Worm (Caenorhabditis elegans): Measurements from ENCODE around the gene Y17G7B.20.
A peak's percentile ranks its signal among the peaks of the same experiment; 100 is the strongest.

Y17G7B.20 gene

ce11 chrII:11966602-11967001, 13.0 kb downstream of the Y17G7B.20 start, which contains the start of gene rab-7:
Gene rab-7, minus strand, starts transcription at chrII:11966931.
- TF ChIP-seq ama-1 (optimal IDR thresholded peaks at IDR 0.05) = peak; percentile 71
- peak; percentile 1 for TF ChIP-seq pha-4 (tag; optimal IDR thresholded peaks at IDR 0.05)
- peak; percentile 37 for TF ChIP-seq elt-2 (tag; optimal IDR thresholded peaks at IDR 0.05)
- TF ChIP-seq pqm-1 (tag; optimal IDR thresholded peaks at IDR 0.05) = peak; percentile 7
- TF ChIP-seq nhr-67 (tag; optimal IDR thresholded peaks at IDR 0.05) = no peak
- no peak for TF ChIP-seq ztf-11 (tag; optimal IDR thresholded peaks at IDR 0.05)

- TF ChIP-seq nhr-23 (tag; optimal IDR thresholded peaks at IDR 0.05) (no peak), snpc-4 (tag; optimal IDR thresholded peaks at IDR 0.05) (no peak), nhr-67 (tag; optimal IDR thresholded peaks at IDR 0.05) (no peak), ama-1 (optimal IDR thresholded peaks at IDR 0.05) (peak; percentile 65), fkh-10 (GFP tag; optimal IDR thresholded peaks at IDR 0.05) (no peak), ztf-11 (tag; optimal IDR thresholded peaks at IDR 0.05) (no peak), skn-1 (tag; optimal IDR thresholded peaks at IDR 0.05) (no peak), nhr-12 (tag; optimal IDR thresholded peaks at IDR 0.05) (no peak), nhr-11 (tag; optimal IDR thresholded peaks at IDR 0.05) (no peak), lsy-12 (tag; optimal IDR thresholded peaks at IDR 0.05) (peak; percentile 10), aly-2 (tag; optimal IDR thresholded peaks at IDR 0.05) (no peak), unc-39 (tag; optimal IDR thresholded peaks at IDR 0.05) (no peak), lin-15B (tag; optimal IDR thresholded peaks at IDR 0.05) (no peak), elt-1 (tag; optimal IDR thresholded peaks at IDR 0.05) (no peak), jun-1 (tag; optimal IDR thresholded peaks at IDR 0.05) (no peak), ZK546.5 (tag; optimal IDR thresholded peaks at IDR 0.05) (no peak), nhr-237 (tag; optimal IDR thresholded peaks at IDR 0.05) (no peak), nhr-28 (tag; optimal IDR thresholded peaks at IDR 0.05) (no peak)
Measured at ce11 chrII:11964847-11965246, 14.8 kb downstream of the Y17G7B.20 start.

- no peak for TF ChIP-seq ama-1 (optimal IDR thresholded peaks at IDR 0.05)
- TF ChIP-seq nfya-1 (tag; optimal IDR thresholded peaks at IDR 0.05; ENCODE audit: insufficient read depth) = peak; percentile 79
Measured at ce11 chrII:11963132-11963630, 16.5 kb downstream of the Y17G7B.20 start.

ce11 chrII:11962083-11962482, 17.6 kb downstream of the Y17G7B.20 start, which contains the start of the genes W03C9.1 and W03C9.2:
Gene W03C9.1, minus strand, starts transcription at chrII:11962128.
Gene W03C9.2, plus strand, starts transcription at chrII:11962368.
- TF ChIP-seq nhr-28 (tag; optimal IDR thresholded peaks at IDR 0.05) = no peak
- TF ChIP-seq snpc-4 (tag; optimal IDR thresholded peaks at IDR 0.05) = no peak
- peak; percentile 11 for TF ChIP-seq lin-15B (tag; optimal IDR thresholded peaks at IDR 0.05)
- no peak for TF ChIP-seq skn-1 (tag; optimal IDR thresholded peaks at IDR 0.05)
- TF ChIP-seq nhr-76 (tag; optimal IDR thresholded peaks at IDR 0.05) = no peak

- TF ChIP-seq unc-39 (tag; optimal IDR thresholded peaks at IDR 0.05) = no peak
- TF ChIP-seq lin-39 (tag; optimal IDR thresholded peaks at IDR 0.05) = peak; percentile 89
- peak; percentile 22 for TF ChIP-seq ztf-4 (tag; optimal IDR thresholded peaks at IDR 0.05)
- TF ChIP-seq mdl-1 (tag; optimal IDR thresholded peaks at IDR 0.05) = no peak
- peak; percentile 66 for TF ChIP-seq sea-2 (GFP tag; optimal IDR thresholded peaks at IDR 0.05)
- peak; percentile 38 for TF ChIP-seq snpc-4 (tag; optimal IDR thresholded peaks at IDR 0.05)
- no peak for TF ChIP-seq pqm-1 (tag; optimal IDR thresholded peaks at IDR 0.05)
- no peak for TF ChIP-seq nhr-77 (tag; optimal IDR thresholded peaks at IDR 0.05)
- peak; percentile 68 for TF ChIP-seq R02D3.7 (tag; optimal IDR thresholded peaks at IDR 0.05)
- no peak for TF ChIP-seq nhr-67 (tag; optimal IDR thresholded peaks at IDR 0.05)
- no peak for TF ChIP-seq daf-12 (tag; optimal IDR thresholded peaks at IDR 0.05)
- peak; percentile 15 for TF ChIP-seq nhr-76 (tag; optimal IDR thresholded peaks at IDR 0.05)
- TF ChIP-seq egl-5 (tag; optimal IDR thresholded peaks at IDR 0.05) = no peak
- peak; percentile 55 for TF ChIP-seq nhr-43 (tag; optimal IDR thresholded peaks at IDR 0.05; ENCODE audit: poor library complexity, severe bottlenecking)
- TF ChIP-seq nhr-237 (tag; optimal IDR thresholded peaks at IDR 0.05) = no peak
- no peak for TF ChIP-seq nhr-12 (tag; optimal IDR thresholded peaks at IDR 0.05)
- TF ChIP-seq elt-3 (tag; optimal IDR thresholded peaks at IDR 0.05) = peak in 1 of 3 experiments; percentile 31
- peak; percentile 36 for TF ChIP-seq ceh-82 (tag; optimal IDR thresholded peaks at IDR 0.05)
- no peak for TF ChIP-seq ama-1 (optimal IDR thresholded peaks at IDR 0.05)
- no peak for TF ChIP-seq skn-1 (tag; optimal IDR thresholded peaks at IDR 0.05)
- no peak for TF ChIP-seq nhr-25 (tag; optimal IDR thresholded peaks at IDR 0.05)
- TF ChIP-seq pha-4 (tag; optimal IDR thresholded peaks at IDR 0.05) = peak; percentile 73
- TF ChIP-seq ceh-28 (tag; optimal IDR thresholded peaks at IDR 0.05) = peak; percentile 36
- no peak for TF ChIP-seq ZK546.5 (tag; optimal IDR thresholded peaks at IDR 0.05)
- TF ChIP-seq ceh-16 (tag; optimal IDR thresholded peaks at IDR 0.05) = no peak
- no peak for TF ChIP-seq eor-1 (tag; optimal IDR thresholded peaks at IDR 0.05)
- TF ChIP-seq tbx-2 (tag; optimal IDR thresholded peaks at IDR 0.05) = peak; percentile 80
- TF ChIP-seq lin-15B (tag; optimal IDR thresholded peaks at IDR 0.05) = peak; percentile 16
- peak; percentile 57 for TF ChIP-seq elt-2 (tag; optimal IDR thresholded peaks at IDR 0.05)
- no peak for TF ChIP-seq aly-2 (tag; optimal IDR thresholded peaks at IDR 0.05)
- TF ChIP-seq nfya-1 (tag; optimal IDR thresholded peaks at IDR 0.05; ENCODE audit: insufficient read depth) = peak; percentile 62
- TF ChIP-seq fkh-2 (tag; optimal IDR thresholded peaks at IDR 0.05) = no peak
- no peak for TF ChIP-seq zag-1 (tag; optimal IDR thresholded peaks at IDR 0.05)
- TF ChIP-seq ztf-11 (tag; optimal IDR thresholded peaks at IDR 0.05) = no peak
- TF ChIP-seq jun-1 (tag; optimal IDR thresholded peaks at IDR 0.05) = peak; percentile 27
- peak; percentile 12 for TF ChIP-seq nhr-23 (tag; optimal IDR thresholded peaks at IDR 0.05)
Measured at ce11 chrII:11960596-11961217, 18.9 kb downstream of the Y17G7B.20 start.
